Fruit fly (Drosophila melanogaster) whole organism, embryonic: ENCODE measurements around the gene Eip63E.

Experiments used
- Asciz ChIP-seq: fragments of 200-800 bp; sonication (Bioruptor generic); optimal IDR thresholded peaks from 2 replicates; lab custom pipeline; 2017; ENCODE audit warnings: missing biosample characterization, mild to moderate bottlenecking, missing genetic modification characterization, missing genetic modification reagents
- C15 ChIP-seq: fragments of 200-800 bp; sonication (Bioruptor generic); IDR thresholded peaks from 3 replicates; pipeline ENCODE4 v1.3.6; 2022; ENCODE audit warnings: missing biosample characterization, missing genetic modification characterization
- CG10267 ChIP-seq: fragments of 200-800 bp; sonication (Bioruptor generic); optimal IDR thresholded peaks from 2 replicates; lab custom pipeline; 2018; ENCODE audit warnings: missing biosample characterization, mild to moderate bottlenecking, missing genetic modification characterization, moderate library complexity
- CG10431 ChIP-seq: fragments of 200-800 bp; sonication (Bioruptor generic); optimal IDR thresholded peaks from 3 replicates; lab custom pipeline; 2018; ENCODE audit warnings: missing biosample characterization, mild to moderate bottlenecking, missing genetic modification characterization
- CG12071 ChIP-seq: fragments of 200-800 bp; sonication (Bioruptor generic); optimal IDR thresholded peaks from 3 replicates; lab custom pipeline; 2018; ENCODE audit warnings: missing biosample characterization, mild to moderate bottlenecking, missing genetic modification characterization
- CG12659 ChIP-seq: fragments of 200-800 bp; sonication (Bioruptor generic); optimal IDR thresholded peaks from 3 replicates; lab custom pipeline; 2017; ENCODE audit warnings: mild to moderate bottlenecking, missing biosample characterization, missing genetic modification reagents, missing genetic modification characterization
- CG13123 ChIP-seq: fragments of 200-800 bp; sonication (Bioruptor generic); optimal IDR thresholded peaks from 2 replicates; lab custom pipeline; 2016; ENCODE audit warnings: missing biosample characterization, missing genetic modification characterization
- CG15696 ChIP-seq: fragments of 200-800 bp; sonication (Bioruptor generic); optimal IDR thresholded peaks from 2 replicates; lab custom pipeline; 2019; ENCODE audit warnings: missing biosample characterization, mild to moderate bottlenecking, missing genetic modification characterization, moderate library complexity
- CG16813 ChIP-seq: fragments of 200-800 bp; sonication (Bioruptor generic); IDR thresholded peaks from 3 replicates; pipeline ENCODE4 v1.3.6; 2022; ENCODE audit warnings: missing biosample characterization, missing genetic modification characterization; ENCODE audit not compliant: partially characterized antibody
- CG17361 ChIP-seq: fragments of 200-800 bp; sonication (Bioruptor generic); IDR thresholded peaks from 3 replicates; pipeline ENCODE4 v1.3.6; 2022; ENCODE audit warnings: missing biosample characterization, missing genetic modification characterization
- CG17612 ChIP-seq: fragments of 200-800 bp; sonication (Bioruptor generic); IDR thresholded peaks from 2 replicates; pipeline ENCODE4 v1.3.6; 2022; ENCODE audit warnings: missing biosample characterization, missing genetic modification characterization
- CG18599 ChIP-seq: fragments of 200-800 bp; sonication (Bioruptor generic); optimal IDR thresholded peaks from 3 replicates; lab custom pipeline; 2017; ENCODE audit warnings: missing biosample characterization, missing genetic modification characterization, mild to moderate bottlenecking, moderate library complexity, missing genetic modification reagents
- CG2129 ChIP-seq: fragments of 200-800 bp; sonication (Bioruptor generic); IDR thresholded peaks from 2 replicates; pipeline ENCODE4 v1.3.6; 2022; ENCODE audit warnings: missing biosample characterization, missing genetic modification characterization; ENCODE audit not compliant: partially characterized antibody
- CG2678 ChIP-seq: fragments of 200-800 bp; sonication (Bioruptor generic); optimal IDR thresholded peaks from 3 replicates; lab custom pipeline; 2019; ENCODE audit warnings: missing biosample characterization, mild to moderate bottlenecking, missing genetic modification characterization, moderate library complexity
- CG31224 ChIP-seq: fragments of 200-800 bp; sonication (Bioruptor generic); IDR thresholded peaks from 2 replicates; pipeline ENCODE4 v1.3.6; 2022; ENCODE audit warnings: missing biosample characterization, missing genetic modification characterization
- CG32772 ChIP-seq: fragments of 200-800 bp; sonication (Bioruptor generic); IDR thresholded peaks from 2 replicates; pipeline ENCODE4 v1.3.6; 2022; ENCODE audit warnings: missing biosample characterization, missing genetic modification characterization
- CG3281 ChIP-seq: fragments of 200-800 bp; sonication (Bioruptor generic); optimal IDR thresholded peaks from 3 replicates; lab custom pipeline; 2017; ENCODE audit warnings: missing biosample characterization, mild to moderate bottlenecking, missing genetic modification characterization
- CG33213 ChIP-seq: fragments of 200-800 bp; sonication (Bioruptor generic); optimal IDR thresholded peaks from 3 replicates; lab custom pipeline; 2016; ENCODE audit warnings: missing biosample characterization, missing genetic modification characterization
- CG4820 ChIP-seq: fragments of 200-800 bp; sonication (Bioruptor generic); optimal IDR thresholded peaks from 3 replicates; lab custom pipeline; 2016; ENCODE audit warnings: missing biosample characterization, missing genetic modification characterization
- CG4854 ChIP-seq: fragments of 200-800 bp; sonication (Bioruptor generic); optimal IDR thresholded peaks from 2 replicates; lab custom pipeline; 2016; ENCODE audit warnings: missing biosample characterization, missing genetic modification characterization, inconsistent platforms
- CG5245 ChIP-seq: fragments of 200-800 bp; sonication (Bioruptor generic); optimal IDR thresholded peaks from 3 replicates; lab custom pipeline; 2016; ENCODE audit warnings: missing biosample characterization, missing genetic modification characterization
- CG6254 ChIP-seq: fragments of 200-800 bp; sonication (Bioruptor generic); optimal IDR thresholded peaks from 3 replicates; lab custom pipeline; 2017; ENCODE audit warnings: mild to moderate bottlenecking, missing biosample characterization, missing genetic modification reagents, missing genetic modification characterization
- CG6654 ChIP-seq: fragments of 200-800 bp; sonication (Bioruptor generic); optimal IDR thresholded peaks from 2 replicates; lab custom pipeline; 2017; ENCODE audit warnings: missing biosample characterization, mild to moderate bottlenecking, missing genetic modification characterization
- CG8290 ChIP-seq, 3 experiments: fragments of 200-800 bp; sonication (Bioruptor generic); optimal IDR thresholded peaks; 2 replicates each; lab custom pipeline; 2016 to 2019; ENCODE audit warnings: missing biosample characterization in 3 of 3, missing genetic modification characterization in 3 of 3, mild to moderate bottlenecking in 2 of 3, moderate library complexity in 1 of 3
- CG8478 ChIP-seq: fragments of >200 bp; optimal IDR thresholded peaks from 2 replicates; lab custom pipeline; 2018
- Ets97D ChIP-seq: fragments of 200-800 bp; sonication (Bioruptor generic); optimal IDR thresholded peaks from 3 replicates; lab custom pipeline; 2016; ENCODE audit warnings: missing biosample characterization, missing genetic modification characterization
- Gug ChIP-seq: fragments of 200-800 bp; sonication (Bioruptor generic); IDR thresholded peaks from 4 replicates; pipeline ENCODE4 v1.3.6; 2022; ENCODE audit warnings: missing biosample characterization, missing genetic modification characterization
- Hr78 ChIP-seq, 2 experiments: fragments of 200-800 bp in 1 of 2; fragments of >200 bp in 1 of 2; sonication (Bioruptor generic) in 1 of 2; optimal IDR thresholded peaks; 2 replicates each; lab custom pipeline; 2017 to 2019; ENCODE audit warnings: missing biosample characterization in 2 of 2, missing genetic modification characterization in 2 of 2, mild to moderate bottlenecking in 1 of 2, moderate library complexity in 1 of 2
- Lhr ChIP-seq: fragments of 200-800 bp; sonication (Bioruptor generic); optimal IDR thresholded peaks from 3 replicates; lab custom pipeline; 2017; ENCODE audit warnings: mild to moderate bottlenecking, missing biosample characterization, missing genetic modification reagents, missing genetic modification characterization
- Lpt ChIP-seq: fragments of >200 bp; optimal IDR thresholded peaks from 2 replicates; lab custom pipeline; 2018; ENCODE audit warnings: missing biosample characterization, missing genetic modification characterization
- Meics ChIP-seq: fragments of 200-800 bp; sonication (Bioruptor generic); optimal IDR thresholded peaks from 2 replicates; lab custom pipeline; 2017; ENCODE audit warnings: missing biosample characterization, mild to moderate bottlenecking, missing genetic modification characterization
- Oaz ChIP-seq: fragments of 200-800 bp; sonication (Bioruptor generic); IDR thresholded peaks from 2 replicates; pipeline ENCODE4 v1.3.6; 2022; ENCODE audit warnings: missing biosample characterization, missing genetic modification characterization
- Pdp1 ChIP-seq, 2 experiments: fragments of 200-800 bp; sonication (Bioruptor generic); optimal IDR thresholded peaks; 3 replicates each; lab custom pipeline; 2016; ENCODE audit warnings: missing biosample characterization in 2 of 2, missing genetic modification characterization in 2 of 2, mild to moderate bottlenecking in 1 of 2, moderate library complexity in 1 of 2
- Six4 ChIP-seq: fragments of 200-800 bp; sonication (Bioruptor generic); optimal IDR thresholded peaks from 2 replicates; lab custom pipeline; 2016; ENCODE audit warnings: missing biosample characterization, missing genetic modification characterization
- Xbp1 ChIP-seq: fragments of 200-800 bp; sonication (Bioruptor generic); optimal IDR thresholded peaks from 3 replicates; lab custom pipeline; 2016; ENCODE audit warnings: missing biosample characterization, mild to moderate bottlenecking, missing genetic modification characterization
- ara ChIP-seq: fragments of 200-800 bp; sonication (Bioruptor generic); IDR thresholded peaks from 2 replicates; pipeline ENCODE4 v1.3.6; 2022; ENCODE audit warnings: missing biosample characterization, missing genetic modification characterization
- ato ChIP-seq: fragments of 200-800 bp; sonication (Bioruptor generic); IDR thresholded peaks from 2 replicates; pipeline ENCODE4 v1.3.6; 2022; ENCODE audit warnings: missing biosample characterization, missing genetic modification characterization; ENCODE audit not compliant: partially characterized antibody
- ci ChIP-seq: fragments of 200-800 bp; sonication (Bioruptor generic); IDR thresholded peaks from 3 replicates; pipeline ENCODE4 v1.3.6; 2022; ENCODE audit warnings: missing biosample characterization, missing genetic modification characterization
- croc ChIP-seq: fragments of 200-800 bp; sonication (Bioruptor generic); conservative IDR thresholded peaks from 3 replicates; pipeline ENCODE4 v1.3.6; 2022; ENCODE audit warnings: missing biosample characterization, missing genetic modification characterization
- dati ChIP-seq: fragments of 200-800 bp; sonication (Bioruptor generic); IDR thresholded peaks from 2 replicates; pipeline ENCODE4 v1.3.6; 2022; ENCODE audit warnings: missing biosample characterization, missing genetic modification characterization
- disco-r ChIP-seq: fragments of 200-800 bp; sonication (Bioruptor generic); optimal IDR thresholded peaks from 2 replicates; lab custom pipeline; 2016; ENCODE audit warnings: missing biosample characterization, missing genetic modification characterization
- dmrt99B ChIP-seq: fragments of 200-800 bp; sonication (Bioruptor generic); optimal IDR thresholded peaks from 2 replicates; lab custom pipeline; 2018; ENCODE audit warnings: missing biosample characterization, mild to moderate bottlenecking, missing genetic modification characterization, moderate library complexity
- dysf ChIP-seq: fragments of 200-800 bp; sonication (Bioruptor generic); IDR thresholded peaks from 3 replicates; pipeline ENCODE4 v1.3.6; 2022; ENCODE audit warnings: missing biosample characterization, missing genetic modification characterization
- jigr1 ChIP-seq: fragments of 200-800 bp; sonication (Bioruptor generic); IDR thresholded peaks from 3 replicates; pipeline ENCODE4 v1.3.6; 2022; ENCODE audit warnings: missing biosample characterization, missing genetic modification characterization
- nerfin-1 ChIP-seq: fragments of 200-800 bp; sonication (Bioruptor generic); optimal IDR thresholded peaks from 3 replicates; lab custom pipeline; 2019; ENCODE audit warnings: missing biosample characterization, mild to moderate bottlenecking, missing genetic modification characterization, moderate library complexity
- otp ChIP-seq: fragments of 200-800 bp; sonication (Bioruptor generic); IDR thresholded peaks from 3 replicates; pipeline ENCODE4, ENCODE4 v1.3.6; 2022; ENCODE audit warnings: missing biosample characterization, missing genetic modification characterization
- pnt ChIP-seq: fragments of 200-800 bp; sonication (Bioruptor generic); optimal IDR thresholded peaks from 3 replicates; lab custom pipeline; 2016; ENCODE audit warnings: missing biosample characterization, missing genetic modification characterization
- run ChIP-seq: fragments of 200-800 bp; sonication (Bioruptor generic); optimal IDR thresholded peaks from 3 replicates; lab custom pipeline; 2018; ENCODE audit warnings: missing biosample characterization, mild to moderate bottlenecking, missing genetic modification characterization
- sens ChIP-seq: fragments of 200-800 bp; sonication (Bioruptor generic); peaks from one replicate; lab custom pipeline; 2016; ENCODE audit warnings: missing biosample characterization, missing genetic modification characterization
- sob ChIP-seq: fragments of 200-800 bp; sonication (Bioruptor generic); IDR thresholded peaks from 2 replicates; pipeline ENCODE4 v1.3.6; 2022; ENCODE audit warnings: missing biosample characterization, missing genetic modification characterization
- ssp ChIP-seq: fragments of 200-800 bp; sonication (Bioruptor generic); IDR thresholded peaks from 2 replicates; pipeline ENCODE4 v1.3.6; 2022; ENCODE audit warnings: missing biosample characterization, missing genetic modification characterization
- stc ChIP-seq: fragments of 200-800 bp; sonication (Bioruptor generic); IDR thresholded peaks from 2 replicates; pipeline ENCODE4 v1.3.6; 2022; ENCODE audit warnings: missing biosample characterization, missing genetic modification characterization

Eip63E gene

DNA sequence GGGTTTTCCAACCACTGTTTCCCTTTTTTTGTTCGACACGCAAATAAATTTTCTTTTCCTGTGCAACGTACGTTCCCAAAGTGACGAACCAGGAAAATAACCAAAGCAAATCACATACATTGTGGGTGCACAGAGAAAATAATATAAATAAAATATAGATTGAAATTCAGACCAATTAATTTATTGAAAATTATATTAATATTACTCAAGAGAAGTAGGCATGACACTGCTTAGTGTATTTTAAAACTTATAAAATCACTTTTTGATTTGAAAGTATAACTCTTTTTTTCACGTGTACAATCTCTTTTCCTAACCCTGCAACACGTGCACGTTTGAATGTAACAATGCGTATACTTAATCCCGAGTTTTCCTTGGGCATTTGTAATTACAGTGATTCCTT is 19.0 kb upstream of the Eip63E start (continued):
- TF ChIP-seq CG16813 = no peak
- TF ChIP-seq CG10267 (tag; lab: Kevin White, UChicago) = no peak
- TF ChIP-seq CG12071 (GFP tag; lab: Kevin White, UChicago) = no peak
- TF ChIP-seq CG2678 (tag; lab: Kevin White, UChicago) = peak; percentile 49
- TF ChIP-seq nerfin-1 (tag; lab: Kevin White, UChicago) = no peak
- TF ChIP-seq CG8290 (GFP tag; optimal IDR thresholded peaks at IDR 0.05; lab: Kevin White, UChicago) = no peak
- no peak for TF ChIP-seq CG8290 (tag; optimal IDR thresholded peaks at IDR 0.05; lab: Kevin White, UChicago)
- no peak for TF ChIP-seq stc (GFP tag; lab: Robert Waterston, UW)
- TF ChIP-seq CG12659 = peak; percentile 2
- no peak for TF ChIP-seq otp (GFP tag; lab: Robert Waterston, UW)
- TF ChIP-seq CG2129 (GFP tag; lab: Robert Waterston, UW) = no peak
- TF ChIP-seq croc = no peak
- TF ChIP-seq ato (GFP tag; lab: Robert Waterston, UW) = no peak
- no peak for TF ChIP-seq Ets97D (GFP tag; lab: Kevin White, UChicago)
- TF ChIP-seq CG32772 = no peak
- no peak for TF ChIP-seq Xbp1
- no peak for TF ChIP-seq CG31224 (GFP tag; lab: Robert Waterston, UW)
- no peak for TF ChIP-seq Oaz (GFP tag; lab: Robert Waterston, UW)
- no peak for TF ChIP-seq sens (GFP tag; lab: Kevin White, UChicago)
- no peak for TF ChIP-seq CG17612 (GFP tag; lab: Robert Waterston, UW)
- TF ChIP-seq Hr78 (GFP tag; optimal IDR thresholded peaks at IDR 0.05; lab: Kevin White, UChicago) = no peak
- TF ChIP-seq Lhr (GFP tag; lab: Kevin White, UChicago) = no peak
- no peak for TF ChIP-seq CG15696
- no peak for TF ChIP-seq CG5245 (GFP tag; lab: Kevin White, UChicago)
- TF ChIP-seq Meics (GFP tag; lab: Kevin White, UChicago) = peak; percentile 38
- no peak for TF ChIP-seq CG4854 (GFP tag; lab: Kevin White, UChicago)
- no peak for TF ChIP-seq CG6654 (GFP tag; lab: Kevin White, UChicago)
- no peak for TF ChIP-seq ara (GFP tag; lab: Robert Waterston, UW)
- TF ChIP-seq C15 (GFP tag; lab: Robert Waterston, UW) = no peak
- TF ChIP-seq CG6254 = no peak
- no peak for TF ChIP-seq ci (GFP tag; lab: Robert Waterston, UW)
- no peak for TF ChIP-seq jigr1 (GFP tag; lab: Robert Waterston, UW)
- TF ChIP-seq CG3281 = peak; percentile 14
- peak; percentile 46 for TF ChIP-seq dmrt99B (tag; lab: Kevin White, UChicago)
- TF ChIP-seq Asciz (GFP tag; lab: Kevin White, UChicago) = no peak
- no peak for TF ChIP-seq run (tag; lab: Kevin White, UChicago)
- no peak for TF ChIP-seq CG10431 (GFP tag; lab: Kevin White, UChicago)
- no peak for TF ChIP-seq Gug (GFP tag; lab: Robert Waterston, UW)
- TF ChIP-seq CG4820 (GFP tag; lab: Kevin White, UChicago) = no peak
- TF ChIP-seq dati = no peak
- no peak for TF ChIP-seq pnt
- TF ChIP-seq Six4 (GFP tag; lab: Kevin White, UChicago) = no peak
- no peak for TF ChIP-seq Lpt (GFP tag; lab: Kevin White, UChicago)
- no peak for TF ChIP-seq CG8478
- peak; percentile 54 for TF ChIP-seq CG18599 (GFP tag; lab: Kevin White, UChicago)
- TF ChIP-seq CG17361 (GFP tag; lab: Robert Waterston, UW) = no peak
- no peak for TF ChIP-seq CG33213 (GFP tag; lab: Kevin White, UChicago)
- no peak for TF ChIP-seq disco-r
- TF ChIP-seq dysf (GFP tag; lab: Robert Waterston, UW) = peak; percentile 51; the same call in 1 of the 3 replicates
- TF ChIP-seq ssp (GFP tag; lab: Robert Waterston, UW) = no peak
- no peak for TF ChIP-seq sob
- no peak for TF ChIP-seq CG13123 (GFP tag; lab: Kevin White, UChicago)
- no peak for TF ChIP-seq Pdp1 (GFP tag; optimal IDR thresholded peaks at IDR 0.05; lab: Kevin White, UChicago)
